Fruit fly (Drosophila melanogaster): ENCODE results near the gene CG15456.

The CG15456 gene

dm6 chrX:20433345-20434332, 6.8 kb upstream of the CG15456 start, which contains the start of gene CG1695 (continued):
- TF ChIP-seq gce (GFP tag; IDR thresholded peaks at IDR 0.05) (no peak), lilli (GFP tag; optimal IDR thresholded peaks at IDR 0.05) (peak; percentile 47), CG2129 (GFP tag; IDR thresholded peaks at IDR 0.05; ENCODE audit: partially characterized antibody) (no peak), shn (GFP tag; optimal IDR thresholded peaks at IDR 0.05) (no peak), btn (GFP tag; optimal IDR thresholded peaks at IDR 0.05) (no peak), kay (GFP tag; optimal IDR thresholded peaks at IDR 0.05) (no peak), br (optimal IDR thresholded peaks at IDR 0.05) (no peak), Camta (GFP tag; optimal IDR thresholded peaks at IDR 0.05) (peak; percentile 5), sim (GFP tag; IDR thresholded peaks at IDR 0.05) (no peak), Ravus (GFP tag; IDR thresholded peaks at IDR 0.05) (no peak), Awh (GFP tag; IDR thresholded peaks at IDR 0.05) (no peak), CG3407 (GFP tag; optimal IDR thresholded peaks at IDR 0.05) (no peak), CG18476 (GFP tag; optimal IDR thresholded peaks at IDR 0.05) (no peak), CG2116 (GFP tag; optimal IDR thresholded peaks at IDR 0.05) (peak; percentile 29), gsb-n (tag; optimal IDR thresholded peaks at IDR 0.05) (no peak), CG9437 (GFP tag; optimal IDR thresholded peaks at IDR 0.05) (peak; percentile 51), CG8478 (optimal IDR thresholded peaks at IDR 0.05) (no peak), chif (GFP tag; optimal IDR thresholded peaks at IDR 0.05) (peak in 1 of 2 experiments; percentile 6), CG6683 (GFP tag; optimal IDR thresholded peaks at IDR 0.05) (no peak), Fer1 (GFP tag; optimal IDR thresholded peaks at IDR 0.05) (no peak), Sry-β (GFP tag; optimal IDR thresholded peaks at IDR 0.05) (no peak), CG16813 (GFP tag; IDR thresholded peaks at IDR 0.05; ENCODE audit: partially characterized antibody) (no peak), CG10979 (tag; optimal IDR thresholded peaks at IDR 0.05) (peak; percentile 2), ewg (GFP tag; optimal IDR thresholded peaks at IDR 0.05) (no peak), vvl (GFP tag; IDR thresholded peaks at IDR 0.05) (no peak; the same call in 1 of the 2 replicates), CG13775 (GFP tag; optimal IDR thresholded peaks at IDR 0.05) (peak; percentile 7), CG6175 (GFP tag; IDR thresholded peaks at IDR 0.05) (no peak), CG8924 (tag; optimal IDR thresholded peaks at IDR 0.05) (no peak), CG17328 (GFP tag; IDR thresholded peaks at IDR 0.05) (no peak), CG31388 (GFP tag; optimal IDR thresholded peaks at IDR 0.05) (no peak), usp (GFP tag; optimal IDR thresholded peaks at IDR 0.05) (no peak), Atf6 (GFP tag; IDR thresholded peaks at IDR 0.05) (no peak), Dad (GFP tag; optimal IDR thresholded peaks at IDR 0.05) (no peak), Hr51 (GFP tag; optimal IDR thresholded peaks at IDR 0.05) (peak in 1 of 2 experiments; percentile 39), Ptx1 (GFP tag; IDR thresholded peaks at IDR 0.05) (peak; percentile 12; the same call in 1 of the 2 replicates), Eip74EF (GFP tag; optimal IDR thresholded peaks at IDR 0.05) (no peak), CG7271 (tag; optimal IDR thresholded peaks at IDR 0.05) (no peak), crc (GFP tag; optimal IDR thresholded peaks at IDR 0.05) (no peak), Jarid2 (GFP tag; optimal IDR thresholded peaks at IDR 0.05) (no peak), CG30020 (tag; optimal IDR thresholded peaks at IDR 0.05) (no peak), CG4404 (GFP tag; IDR thresholded peaks at IDR 0.05) (no peak), CG4424 (GFP tag; optimal IDR thresholded peaks at IDR 0.05) (no peak), mirr (GFP tag; optimal IDR thresholded peaks at IDR 0.05) (no peak), CG5245 (GFP tag; optimal IDR thresholded peaks at IDR 0.05) (no peak), dm (GFP tag; optimal IDR thresholded peaks at IDR 0.05) (no peak), hbn (GFP tag; IDR thresholded peaks at IDR 0.05; ENCODE audit: partially characterized antibody) (no peak), CG3065 (GFP tag; optimal IDR thresholded peaks at IDR 0.05) (no peak), klu (GFP tag; IDR thresholded peaks at IDR 0.05) (no peak), CG32772 (GFP tag; IDR thresholded peaks at IDR 0.05) (no peak), H2.0 (GFP tag; IDR thresholded peaks at IDR 0.05) (0 out of 2 replicates have a peak, but pooled peaks have one; percentile 11)

Measured in whole organism, embryonic.